Fruit fly (Drosophila melanogaster) whole organism, embryonic: ENCODE results near the gene WASp.

Experiments
- Bdp1 ChIP-seq: fragments of 200-800 bp; sonication (Bioruptor generic); optimal IDR thresholded peaks from 3 replicates; lab custom pipeline; 2016; ENCODE audit warnings: missing biosample characterization, missing genetic modification characterization
- Bgb ChIP-seq: fragments of 200-800 bp; sonication (Bioruptor generic); IDR thresholded peaks from 2 replicates; pipeline ENCODE4 v1.3.6; 2022; ENCODE audit warnings: missing biosample characterization, missing genetic modification characterization; ENCODE audit not compliant: partially characterized antibody
- CG10321 ChIP-seq: fragments of 200-800 bp; sonication (Bioruptor generic); IDR thresholded peaks from 2 replicates; pipeline ENCODE4 v1.3.6; 2022; ENCODE audit warnings: missing biosample characterization, missing genetic modification characterization
- CG12219 ChIP-seq: fragments of 200-800 bp; sonication (Bioruptor generic); optimal IDR thresholded peaks from 3 replicates; lab custom pipeline; 2018; ENCODE audit warnings: missing biosample characterization, mild to moderate bottlenecking, missing genetic modification characterization
- CG12744 ChIP-seq: fragments of 200-800 bp; sonication (Bioruptor generic); optimal IDR thresholded peaks from 2 replicates; lab custom pipeline; 2016; ENCODE audit warnings: missing biosample characterization, missing genetic modification characterization
- CG12769 ChIP-seq: fragments of 200-800 bp; sonication (Bioruptor generic); optimal IDR thresholded peaks from 2 replicates; lab custom pipeline; 2019; ENCODE audit warnings: missing biosample characterization, mild to moderate bottlenecking, missing genetic modification characterization, moderate library complexity
- CG13424 ChIP-seq: fragments of 200-800 bp; sonication (Bioruptor generic); optimal IDR thresholded peaks from 2 replicates; lab custom pipeline; 2019; ENCODE audit warnings: missing biosample characterization, mild to moderate bottlenecking, missing genetic modification characterization, moderate library complexity
- CG1603 ChIP-seq: fragments of 200-800 bp; sonication (Bioruptor generic); optimal IDR thresholded peaks from 2 replicates; lab custom pipeline; 2019; ENCODE audit warnings: missing biosample characterization, mild to moderate bottlenecking, missing genetic modification characterization, moderate library complexity
- CG16863 ChIP-seq: fragments of 200-800 bp; sonication (Bioruptor generic); optimal IDR thresholded peaks from 3 replicates; lab custom pipeline; 2016; ENCODE audit warnings: missing biosample characterization, missing genetic modification characterization
- CG17359 ChIP-seq: fragments of 200-800 bp; sonication (Bioruptor generic); optimal IDR thresholded peaks from 3 replicates; lab custom pipeline; 2018; ENCODE audit warnings: missing biosample characterization, mild to moderate bottlenecking, missing genetic modification characterization, moderate library complexity
- CG17568 ChIP-seq: fragments of 200-800 bp; sonication (Bioruptor generic); optimal IDR thresholded peaks from 2 replicates; lab custom pipeline; 2018; ENCODE audit warnings: missing biosample characterization, mild to moderate bottlenecking, missing genetic modification characterization, moderate library complexity
- CG17802 ChIP-seq: fragments of 200-800 bp; sonication (Bioruptor generic); optimal IDR thresholded peaks from 2 replicates; lab custom pipeline; 2018; ENCODE audit warnings: missing biosample characterization, mild to moderate bottlenecking, missing genetic modification characterization, moderate library complexity
- CG17829 ChIP-seq: fragments of 200-800 bp; optimal IDR thresholded peaks from 2 replicates; lab custom pipeline; 2019; ENCODE audit warnings: missing biosample characterization, mild to moderate bottlenecking, missing genetic modification characterization, moderate library complexity
- CG3726 ChIP-seq: fragments of 200-800 bp; sonication (Bioruptor generic); IDR thresholded peaks from 3 replicates; pipeline ENCODE4, ENCODE4 v1.3.6; 2022; ENCODE audit warnings: missing biosample characterization, missing genetic modification characterization
- CG4360 ChIP-seq: fragments of 200-800 bp; sonication (Bioruptor generic); IDR thresholded peaks from 2 replicates; pipeline ENCODE4 v1.3.6; 2022; ENCODE audit warnings: missing biosample characterization, missing genetic modification characterization
- CG4707 ChIP-seq: fragments of 200-800 bp; sonication (Bioruptor generic); optimal IDR thresholded peaks from 2 replicates; lab custom pipeline; 2018; ENCODE audit warnings: missing biosample characterization, mild to moderate bottlenecking, missing genetic modification characterization, moderate library complexity
- CG5180 ChIP-seq: fragments of 200-800 bp; sonication (Bioruptor generic); optimal IDR thresholded peaks from 3 replicates; lab custom pipeline; 2017; ENCODE audit warnings: missing biosample characterization, missing genetic modification characterization, mild to moderate bottlenecking, moderate library complexity, missing genetic modification reagents
- CG7271 ChIP-seq: fragments of 200-800 bp; sonication (Bioruptor generic); optimal IDR thresholded peaks from 2 replicates; lab custom pipeline; 2018; ENCODE audit warnings: missing biosample characterization, mild to moderate bottlenecking, missing genetic modification characterization, moderate library complexity
- CG7839 ChIP-seq: fragments of 200-800 bp; sonication (Bioruptor generic); optimal IDR thresholded peaks from 3 replicates; lab custom pipeline; 2018; ENCODE audit warnings: missing biosample characterization, mild to moderate bottlenecking, missing genetic modification characterization, moderate library complexity
- CG8359 ChIP-seq: fragments of 200-800 bp; sonication (Bioruptor generic); optimal IDR thresholded peaks from 2 replicates; lab custom pipeline; 2017; ENCODE audit warnings: missing biosample characterization, mild to moderate bottlenecking, missing genetic modification characterization, borderline replicate concordance
- CrebB ChIP-seq: fragments of 200-800 bp; sonication (Bioruptor generic); optimal IDR thresholded peaks from 3 replicates; lab custom pipeline; 2018; ENCODE audit warnings: missing biosample characterization, mild to moderate bottlenecking, missing genetic modification characterization
- D ChIP-seq, 2 experiments: fragments of 200-800 bp in 1 of 2; fragments of >200 bp in 1 of 2; sonication (Bioruptor generic) in 1 of 2; optimal IDR thresholded peaks; 2 replicates in 1 of 2; 3 replicates in 1 of 2; lab custom pipeline; 2017; ENCODE audit warnings: mild to moderate bottlenecking in 1 of 2, missing biosample characterization in 1 of 2, missing genetic modification characterization in 1 of 2, missing genetic modification reagents in 1 of 2
- D19A ChIP-seq: fragments of 200-800 bp; optimal IDR thresholded peaks from 3 replicates; lab custom pipeline; 2019; ENCODE audit warnings: missing biosample characterization, mild to moderate bottlenecking, missing genetic modification characterization, moderate library complexity
- H2.0 ChIP-seq: fragments of 200-800 bp; sonication (Bioruptor generic); IDR thresholded peaks from 2 replicates; pipeline ENCODE4 v1.3.6; 2022; ENCODE audit warnings: missing biosample characterization, missing genetic modification characterization
- Hey ChIP-seq: fragments of 200-800 bp; sonication (Bioruptor generic); optimal IDR thresholded peaks from 3 replicates; lab custom pipeline; 2018; ENCODE audit warnings: missing biosample characterization, mild to moderate bottlenecking, missing genetic modification characterization
- Mes4 ChIP-seq: fragments of 200-800 bp; sonication (Bioruptor generic); optimal IDR thresholded peaks from 2 replicates; lab custom pipeline; 2016; ENCODE audit warnings: missing biosample characterization, missing genetic modification characterization
- Mrtf ChIP-seq: fragments of 200-800 bp; sonication (Bioruptor generic); IDR thresholded peaks from 3 replicates; pipeline ENCODE4 v1.3.6; 2022; ENCODE audit warnings: missing biosample characterization, missing genetic modification characterization
- Nf-YC ChIP-seq: fragments of 200-800 bp; optimal IDR thresholded peaks from 3 replicates; lab custom pipeline; 2019; ENCODE audit warnings: missing biosample characterization, mild to moderate bottlenecking, missing genetic modification characterization, moderate library complexity
- Opbp ChIP-seq: fragments of 200-800 bp; sonication (Bioruptor generic); IDR thresholded peaks from 3 replicates; pipeline ENCODE4 v1.3.6; 2022; ENCODE audit warnings: missing biosample characterization, missing genetic modification characterization; ENCODE audit not compliant: partially characterized antibody
- Rfx ChIP-seq: fragments of 200-800 bp; sonication (Bioruptor generic); IDR thresholded peaks from 2 replicates; pipeline ENCODE4 v1.3.6; 2022; ENCODE audit warnings: missing biosample characterization, missing genetic modification characterization
- Sry-δ ChIP-seq: fragments of 200-800 bp; sonication (Bioruptor generic); optimal IDR thresholded peaks from 2 replicates; lab custom pipeline; 2016; ENCODE audit warnings: missing biosample characterization, missing genetic modification characterization
- chn ChIP-seq: fragments of 200-800 bp; sonication (Bioruptor generic); optimal IDR thresholded peaks from 2 replicates; lab custom pipeline; 2016; ENCODE audit warnings: missing biosample characterization, missing genetic modification characterization
- esg ChIP-seq: fragments of 200-800 bp; sonication (Bioruptor generic); conservative IDR thresholded peaks from 2 replicates; pipeline ENCODE4 v1.3.6; 2022; ENCODE audit warnings: missing biosample characterization, missing genetic modification characterization
- exex ChIP-seq: fragments of 200-800 bp; sonication (Bioruptor generic); optimal IDR thresholded peaks from 4 replicates; lab custom pipeline; 2018; ENCODE audit warnings: missing biosample characterization, mild to moderate bottlenecking, missing genetic modification characterization, moderate library complexity
- fd102C ChIP-seq: fragments of 200-800 bp; sonication (Bioruptor generic); optimal IDR thresholded peaks from 2 replicates; lab custom pipeline; 2018; ENCODE audit warnings: missing biosample characterization, mild to moderate bottlenecking, missing genetic modification characterization, moderate library complexity
- fd3F ChIP-seq: fragments of 200-800 bp; sonication (Bioruptor generic); optimal IDR thresholded peaks from 2 replicates; lab custom pipeline; 2018; ENCODE audit warnings: missing biosample characterization, mild to moderate bottlenecking, missing genetic modification characterization, moderate library complexity
- grau ChIP-seq: fragments of 200-800 bp; optimal IDR thresholded peaks from 3 replicates; lab custom pipeline; 2019; ENCODE audit warnings: missing biosample characterization, mild to moderate bottlenecking, missing genetic modification characterization, moderate library complexity
- grn ChIP-seq: fragments of 200-800 bp; sonication (Bioruptor generic); optimal IDR thresholded peaks from 3 replicates; lab custom pipeline; 2017; ENCODE audit warnings: missing biosample characterization, missing genetic modification characterization
- h ChIP-seq: fragments of >200 bp; optimal IDR thresholded peaks from 2 replicates; lab custom pipeline; 2017
- insv ChIP-seq, 2 experiments: fragments of 200-800 bp; sonication (Bioruptor generic); optimal IDR thresholded peaks; 3 replicates each; lab custom pipeline; 2016 to 2018; ENCODE audit warnings: missing biosample characterization in 2 of 2, missing genetic modification characterization in 2 of 2
- kah ChIP-seq: fragments of 200-800 bp; sonication (Bioruptor generic); optimal IDR thresholded peaks from 2 replicates; lab custom pipeline; 2018; ENCODE audit warnings: missing biosample characterization, mild to moderate bottlenecking, missing genetic modification characterization
- lab ChIP-seq: fragments of 200-800 bp; sonication (Bioruptor generic); optimal IDR thresholded peaks from 3 replicates; lab custom pipeline; 2017; ENCODE audit warnings: missing biosample characterization, missing genetic modification characterization, mild to moderate bottlenecking, moderate library complexity, missing genetic modification reagents
- luna ChIP-seq: fragments of 200-800 bp; sonication (Bioruptor generic); optimal IDR thresholded peaks from 2 replicates; lab custom pipeline; 2016; ENCODE audit warnings: missing biosample characterization, missing genetic modification characterization
- nmo ChIP-seq: fragments of 200-800 bp; sonication (Bioruptor generic); optimal IDR thresholded peaks from 2 replicates; lab custom pipeline; 2018; ENCODE audit warnings: missing biosample characterization, mild to moderate bottlenecking, missing genetic modification characterization, moderate library complexity
- pho ChIP-seq: fragments of 200-800 bp; sonication (Bioruptor generic); optimal IDR thresholded peaks from 2 replicates; lab custom pipeline; 2016; ENCODE audit warnings: missing biosample characterization, missing genetic modification characterization
- phol ChIP-seq: fragments of 200-800 bp; sonication (Bioruptor generic); optimal IDR thresholded peaks from 3 replicates; lab custom pipeline; 2018; ENCODE audit warnings: missing biosample characterization, mild to moderate bottlenecking, missing genetic modification characterization, moderate library complexity
- pnt ChIP-seq: fragments of 200-800 bp; sonication (Bioruptor generic); optimal IDR thresholded peaks from 3 replicates; lab custom pipeline; 2016; ENCODE audit warnings: missing biosample characterization, missing genetic modification characterization
- rib ChIP-seq: fragments of 200-800 bp; sonication (Bioruptor generic); IDR thresholded peaks from 2 replicates; pipeline ENCODE4 v1.3.6; 2022; ENCODE audit warnings: missing biosample characterization, missing genetic modification characterization
- slp2 ChIP-seq: fragments of 200-800 bp; sonication (Bioruptor generic); optimal IDR thresholded peaks from 2 replicates; lab custom pipeline; 2016; ENCODE audit warnings: missing biosample characterization, missing genetic modification characterization
- tx ChIP-seq: fragments of 200-800 bp; sonication (Bioruptor generic); optimal IDR thresholded peaks from 2 replicates; lab custom pipeline; 2016; ENCODE audit warnings: missing biosample characterization, missing genetic modification characterization
- usp ChIP-seq: fragments of >200 bp; optimal IDR thresholded peaks from 2 replicates; lab custom pipeline; 2017; ENCODE audit warnings: missing biosample characterization, missing genetic modification characterization

WASp gene

dm6 chr3R:28845377-28845876, 13.6 kb upstream of the WASp start:
- TF ChIP-seq CG7839 (tag; lab: Kevin White, UChicago) (no peak), CG12744 (GFP tag; lab: Kevin White, UChicago) (no peak), CG4360 (0 out of 2 replicates have a peak, but pooled peaks have one; percentile 55), CG4707 (no peak), grn (no peak), CG17359 (tag; lab: Kevin White, UChicago) (no peak), nmo (GFP tag; lab: Kevin White, UChicago) (no peak), rib (GFP tag; lab: Robert Waterston, UW) (no peak), luna (GFP tag; lab: Kevin White, UChicago) (no peak), phol (tag; lab: Kevin White, UChicago) (no peak), CG17829 (tag; lab: Kevin White, UChicago) (no peak), CG7271 (tag; lab: Kevin White, UChicago) (no peak), CG17802 (tag; lab: Kevin White, UChicago) (no peak), tx (GFP tag; lab: Kevin White, UChicago) (no peak), CrebB (tag; lab: Kevin White, UChicago) (no peak), lab (GFP tag; lab: Kevin White, UChicago) (no peak), fd3F (GFP tag; lab: Kevin White, UChicago) (no peak), CG10321 (no peak), CG12219 (GFP tag; lab: Kevin White, UChicago) (no peak), CG12769 (tag; lab: Kevin White, UChicago) (no peak), Rfx (GFP tag; lab: Robert Waterston, UW) (no peak), chn (no peak), Opbp (GFP tag; lab: Robert Waterston, UW) (no peak), D (optimal IDR thresholded peaks at IDR 0.05; lab: Kevin White, UChicago) (peak; percentile 29), D (GFP tag; optimal IDR thresholded peaks at IDR 0.05; lab: Kevin White, UChicago) (no peak), pnt (no peak), h (no peak), Sry-δ (GFP tag; lab: Kevin White, UChicago) (no peak), fd102C (GFP tag; lab: Kevin White, UChicago) (no peak), CG8359 (GFP tag; lab: Kevin White, UChicago) (no peak), kah (no peak), Mrtf (GFP tag; lab: Robert Waterston, UW) (no peak), Hey (no peak), Nf-YC (tag; lab: Kevin White, UChicago) (no peak), CG1603 (tag; lab: Kevin White, UChicago) (no peak), grau (tag; lab: Kevin White, UChicago) (no peak), CG16863 (GFP tag; lab: Kevin White, UChicago) (no peak), pho (GFP tag; lab: Kevin White, UChicago) (no peak), D19A (tag; lab: Kevin White, UChicago) (no peak), usp (GFP tag; lab: Kevin White, UChicago) (no peak), H2.0 (GFP tag; lab: Robert Waterston, UW) (no peak), Mes4 (GFP tag; lab: Kevin White, UChicago) (peak; percentile 28), insv (GFP tag; optimal IDR thresholded peaks at IDR 0.05; lab: Kevin White, UChicago) (peak; percentile 97 to 98), Bgb (no peak), CG13424 (tag; lab: Kevin White, UChicago) (no peak), CG3726 (GFP tag; lab: Robert Waterston, UW) (no peak), CG17568 (GFP tag; lab: Kevin White, UChicago) (peak; percentile 40), slp2 (no peak), exex (tag; lab: Kevin White, UChicago) (no peak), esg (no peak), CG5180 (no peak), Bdp1 (GFP tag; lab: Kevin White, UChicago) (no peak)
